Fruit fly (Drosophila melanogaster): ENCODE measurements around the gene eIF3g1.
A peak's percentile ranks its signal among the peaks of the same experiment; 100 is the strongest.

eIF3g1 gene

DNA sequence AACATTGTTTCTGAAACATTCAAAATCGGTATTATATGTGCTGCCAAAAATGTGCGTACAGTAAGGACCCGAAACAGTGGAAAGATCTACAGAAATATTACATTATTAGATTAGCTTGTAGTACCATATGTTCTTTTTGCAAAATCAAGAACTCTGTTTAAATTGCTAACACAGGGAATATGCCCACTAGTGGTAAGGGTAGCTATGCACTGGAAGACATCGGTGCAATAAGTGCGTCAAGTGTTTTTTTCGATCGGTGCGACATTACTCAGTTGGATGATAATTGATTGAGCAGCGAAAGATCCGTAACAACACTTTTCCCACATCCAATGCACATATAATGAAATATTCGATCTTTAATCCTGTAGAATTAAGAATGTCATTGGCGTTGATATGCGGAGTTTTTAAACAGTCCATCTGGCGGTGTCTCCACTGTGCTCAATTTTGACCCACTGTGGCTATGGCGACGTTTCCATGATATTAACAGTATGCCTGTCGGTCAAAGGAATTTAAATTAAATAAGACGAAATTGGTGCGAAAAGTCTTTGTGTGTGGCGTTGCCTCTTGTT lies 25.0 kb upstream of the eIF3g1 start (continued):
- no peak for TF ChIP-seq CG8089 (GFP tag; optimal IDR thresholded peaks at IDR 0.05)
- TF ChIP-seq chif (GFP tag; optimal IDR thresholded peaks at IDR 0.05): peak in 1 of 2 experiments; percentile 17
- no peak for TF ChIP-seq CG10267 (tag; optimal IDR thresholded peaks at IDR 0.05)
- TF ChIP-seq CG32772 (GFP tag; IDR thresholded peaks at IDR 0.05): no peak
- no peak for TF ChIP-seq Sox102F (GFP tag; optimal IDR thresholded peaks at IDR 0.05)
- no peak for TF ChIP-seq slou (GFP tag; optimal IDR thresholded peaks at IDR 0.05)
- TF ChIP-seq CG4730 (GFP tag; IDR thresholded peaks at IDR 0.05): no peak
- no peak for TF ChIP-seq CG18764 (GFP tag; optimal IDR thresholded peaks at IDR 0.05)
- TF ChIP-seq CG10565 (GFP tag; optimal IDR thresholded peaks at IDR 0.05): no peak
- TF ChIP-seq p53 (GFP tag; optimal IDR thresholded peaks at IDR 0.05): no peak
- no peak for TF ChIP-seq Fer3 (tag; optimal IDR thresholded peaks at IDR 0.05)
- no peak for TF ChIP-seq Ssrp (tag; optimal IDR thresholded peaks at IDR 0.05)
- TF ChIP-seq GATAe (GFP tag; conservative IDR thresholded peaks at IDR 0.05): no peak
- no peak for TF ChIP-seq her (GFP tag; optimal IDR thresholded peaks at IDR 0.05)
- no peak for TF ChIP-seq lmd (GFP tag; IDR thresholded peaks at IDR 0.05)
- no peak for TF ChIP-seq CG7963 (GFP tag; IDR thresholded peaks at IDR 0.05; ENCODE audit: partially characterized antibody)
- no peak for TF ChIP-seq psq (GFP tag; optimal IDR thresholded peaks at IDR 0.05)
- TF ChIP-seq sim (GFP tag; IDR thresholded peaks at IDR 0.05): no peak
- peak; percentile 0 for TF ChIP-seq CG12391 (tag; optimal IDR thresholded peaks at IDR 0.05)
- no peak for TF ChIP-seq gem (tag; optimal IDR thresholded peaks at IDR 0.05)
- no peak for TF ChIP-seq twi (tag; optimal IDR thresholded peaks at IDR 0.05)
- no peak for TF ChIP-seq CG2712 (tag; optimal IDR thresholded peaks at IDR 0.05)
- peak; percentile 32 for TF ChIP-seq CG17359 (tag; optimal IDR thresholded peaks at IDR 0.05)
- TF ChIP-seq CG17361 (GFP tag; IDR thresholded peaks at IDR 0.05): 0 out of 3 replicates have a peak, but pooled peaks have one; percentile 11
- TF ChIP-seq C15 (GFP tag; IDR thresholded peaks at IDR 0.05): no peak
- TF ChIP-seq CG2129 (GFP tag; IDR thresholded peaks at IDR 0.05; ENCODE audit: partially characterized antibody): no peak
- TF ChIP-seq D (optimal IDR thresholded peaks at IDR 0.05): no peak
- TF ChIP-seq D (GFP tag; optimal IDR thresholded peaks at IDR 0.05): no peak
- no peak for TF ChIP-seq tgo (GFP tag; IDR thresholded peaks at IDR 0.05)
- no peak for TF ChIP-seq CG11696 (GFP tag; IDR thresholded peaks at IDR 0.05)
- TF ChIP-seq caup (GFP tag; optimal IDR thresholded peaks at IDR 0.05; ENCODE audit: severe bottlenecking): no peak
- TF ChIP-seq CG12942 (GFP tag; optimal IDR thresholded peaks at IDR 0.05): no peak
- no peak for TF ChIP-seq CG14710 (tag; optimal IDR thresholded peaks at IDR 0.05)
- no peak for TF ChIP-seq odd (GFP tag; optimal IDR thresholded peaks at IDR 0.05)
- TF ChIP-seq CG16779 (GFP tag; IDR thresholded peaks at IDR 0.05): no peak
- no peak for TF ChIP-seq CG16815 (GFP tag; optimal IDR thresholded peaks at IDR 0.05)
- no peak for TF ChIP-seq crol (GFP tag; IDR thresholded peaks at IDR 0.05)
- 0 out of 3 replicates have a peak, but pooled peaks have one; percentile 48 for TF ChIP-seq CG3726 (GFP tag; IDR thresholded peaks at IDR 0.05)
- no peak for TF ChIP-seq prd (optimal IDR thresholded peaks at IDR 0.05)
- no peak for TF ChIP-seq prd (GFP tag; IDR thresholded peaks at IDR 0.05)
- TF ChIP-seq CG34224 (GFP tag; IDR thresholded peaks at IDR 0.05; ENCODE audit: partially characterized antibody): no peak
- no peak for TF ChIP-seq CG6689 (GFP tag; IDR thresholded peaks at IDR 0.05)
- no peak for TF ChIP-seq sisA (GFP tag; IDR thresholded peaks at IDR 0.05)
- TF ChIP-seq CG6272 (GFP tag; IDR thresholded peaks at IDR 0.05): no peak
- no peak for TF ChIP-seq ATbp (GFP tag; optimal IDR thresholded peaks at IDR 0.05)
- TF ChIP-seq mirr (GFP tag; optimal IDR thresholded peaks at IDR 0.05): no peak
- peak; percentile 30; the same call in 2 of the 3 replicates for TF ChIP-seq row (GFP tag; IDR thresholded peaks at IDR 0.05)
- no peak for TF ChIP-seq Mad (GFP tag; optimal IDR thresholded peaks at IDR 0.05)
- no peak for TF ChIP-seq Scr (GFP tag; IDR thresholded peaks at IDR 0.05; ENCODE audit: partially characterized antibody)
- TF ChIP-seq Gsc (GFP tag; IDR thresholded peaks at IDR 0.05): no peak
- TF ChIP-seq CG10366 (GFP tag; IDR thresholded peaks at IDR 0.05): no peak
- TF ChIP-seq emc (GFP tag; optimal IDR thresholded peaks at IDR 0.05): no peak
